Worm (Caenorhabditis elegans): ENCODE measurements around the gene hbl-1.

DNA sequence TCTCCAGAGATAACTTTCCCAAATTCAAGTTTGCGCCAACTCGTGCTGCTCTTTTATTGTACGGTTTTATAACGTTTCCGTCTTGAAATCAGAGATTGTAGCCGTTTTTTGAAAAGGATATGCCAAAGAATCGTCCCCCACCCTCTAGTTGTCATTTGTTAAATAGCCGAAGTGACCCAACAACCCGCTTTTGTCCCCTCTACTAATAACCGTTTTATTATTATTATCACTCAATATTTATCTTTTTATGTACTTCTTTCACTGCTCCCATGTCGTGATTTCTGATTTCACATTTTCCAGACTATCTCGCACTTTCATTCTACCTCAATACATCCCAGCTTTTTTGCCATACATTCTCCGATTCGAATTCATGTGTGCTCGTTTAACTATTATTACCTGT lies 5.0 kb downstream of the hbl-1 start:
- TF ChIP-seq ztf-1 (GFP tag; conservative IDR thresholded peaks at IDR 0.05) = no peak
- no peak for TF ChIP-seq unc-62 (GFP tag; optimal IDR thresholded peaks at IDR 0.05)
- TF ChIP-seq nhr-237 (tag; optimal IDR thresholded peaks at IDR 0.05) = no peak
- TF ChIP-seq ztf-11 (tag; optimal IDR thresholded peaks at IDR 0.05) = no peak
- TF ChIP-seq nhr-11 (tag; optimal IDR thresholded peaks at IDR 0.05) = no peak
- no peak for TF ChIP-seq nhr-77 (tag; optimal IDR thresholded peaks at IDR 0.05)
- TF ChIP-seq nhr-6 (tag; optimal IDR thresholded peaks at IDR 0.05) = no peak
- no peak for TF ChIP-seq snpc-4 (tag; optimal IDR thresholded peaks at IDR 0.05)
- no peak for TF ChIP-seq aly-2 (tag; optimal IDR thresholded peaks at IDR 0.05)
- no peak for TF ChIP-seq ceh-82 (tag; optimal IDR thresholded peaks at IDR 0.05)
